Worm (Caenorhabditis elegans) whole organism, young adult: ENCODE results near the gene R04E5.7.

ENCODE experiments used
- B0019.2 ChIP-seq: fragments of 200-800 bp; sonication (Bioruptor generic); conservative IDR thresholded peaks from 2 replicates; pipeline ENCODE4 v1.3.6; 2022; ENCODE audit warnings: missing genetic modification reagents, missing genetic modification characterization, missing compliant biosample characterization
- B0261.1 ChIP-seq: sonication (generic microtip); optimal IDR thresholded peaks from 2 replicates; lab custom pipeline; 2016; ENCODE audit warnings: mild to moderate bottlenecking, missing genetic modification characterization, moderate library complexity, missing compliant biosample characterization
- D2030.7 ChIP-seq: fragments of 200-800 bp; sonication (Bioruptor generic); IDR thresholded peaks from 2 replicates; pipeline ENCODE4 v1.3.6; 2022; ENCODE audit warnings: missing genetic modification reagents, missing genetic modification characterization, missing compliant biosample characterization
- F49E8.2 ChIP-seq: sonication (generic microtip); optimal IDR thresholded peaks from 3 replicates; lab custom pipeline; 2017; ENCODE audit warnings: missing genetic modification characterization, mild to moderate bottlenecking, missing compliant biosample characterization, antibody characterized with exemption, moderate library complexity; ENCODE audit not compliant: insufficient read depth
- F57C9.4 ChIP-seq: sonication (generic microtip); optimal IDR thresholded peaks from 2 replicates; lab custom pipeline; 2017; ENCODE audit warnings: mild to moderate bottlenecking, missing genetic modification characterization, missing compliant biosample characterization
- K12H6.12 ChIP-seq: fragments of 200-800 bp; sonication (Bioruptor generic); optimal IDR thresholded peaks from 2 replicates; lab custom pipeline; 2018; ENCODE audit warnings: mild to moderate bottlenecking, missing genetic modification characterization, missing compliant biosample characterization
- T07F8.4 ChIP-seq: sonication (generic microtip); optimal IDR thresholded peaks from 2 replicates; lab custom pipeline; 2016; ENCODE audit warnings: mild to moderate bottlenecking, missing genetic modification characterization, moderate library complexity, missing compliant biosample characterization
- Y53F4B.3 ChIP-seq: fragments of 200-800 bp; sonication (Bioruptor generic); IDR thresholded peaks from 2 replicates; pipeline ENCODE4 v1.3.6; 2022; ENCODE audit warnings: missing genetic modification reagents, missing genetic modification characterization, missing compliant biosample characterization
- Y56A3A.18 ChIP-seq: fragments of 200-800 bp; sonication (Bioruptor generic); IDR thresholded peaks from 2 replicates; pipeline ENCODE4 v1.3.6; 2022; ENCODE audit warnings: missing genetic modification reagents, missing genetic modification characterization, missing compliant biosample characterization
- ZK185.1 ChIP-seq: sonication (generic microtip); optimal IDR thresholded peaks from 2 replicates; lab custom pipeline; 2016; ENCODE audit warnings: mild to moderate bottlenecking, missing genetic modification characterization, missing compliant biosample characterization; ENCODE audit not compliant: poor library complexity, severe bottlenecking
- akir-1 ChIP-seq: fragments of 200-800 bp; sonication (Bioruptor generic); optimal IDR thresholded peaks from 2 replicates; lab custom pipeline; 2018; ENCODE audit warnings: mild to moderate bottlenecking, missing genetic modification characterization, moderate library complexity, missing compliant biosample characterization
- atf-7 ChIP-seq: sonication (generic microtip); optimal IDR thresholded peaks from 2 replicates; lab custom pipeline; 2017; ENCODE audit warnings: mild to moderate bottlenecking, missing genetic modification characterization, missing compliant biosample characterization
- attf-5 ChIP-seq: fragments of 200-800 bp; sonication (Bioruptor generic); optimal IDR thresholded peaks from 2 replicates; lab custom pipeline; 2018; ENCODE audit warnings: mild to moderate bottlenecking, missing genetic modification characterization, missing compliant biosample characterization
- attf-6 ChIP-seq: fragments of 200-800 bp; sonication (Bioruptor generic); IDR thresholded peaks from 2 replicates; pipeline ENCODE4 v1.3.6; 2022; ENCODE audit warnings: missing genetic modification reagents, missing genetic modification characterization, missing compliant biosample characterization
- cebp-1 ChIP-seq, 2 experiments: fragments of 200-800 bp in 1 of 2; sonication (Bioruptor generic) in 1 of 2; sonication (generic microtip) in 1 of 2; IDR thresholded peaks in 1 of 2; optimal IDR thresholded peaks in 1 of 2; 2 replicates each; pipeline versions ENCODE4 v1.3.6 to Lab custom; 2017 to 2022; ENCODE audit warnings: missing compliant biosample characterization in 2 of 2, missing genetic modification characterization in 2 of 2, mild to moderate bottlenecking in 1 of 2, missing genetic modification reagents in 1 of 2, moderate library complexity in 1 of 2
- cebp-2 ChIP-seq: fragments of 200-800 bp; sonication (Bioruptor generic); IDR thresholded peaks from 2 replicates; pipeline ENCODE4 v1.3.6; 2022; ENCODE audit warnings: missing genetic modification characterization, missing compliant biosample characterization
- ceh-40 ChIP-seq: fragments of 200-800 bp; sonication (Bioruptor generic); IDR thresholded peaks from 2 replicates; pipeline ENCODE4 v1.3.6; 2022; ENCODE audit warnings: missing genetic modification characterization, missing compliant biosample characterization
- ceh-91 ChIP-seq: fragments of 200-800 bp; sonication (Bioruptor generic); IDR thresholded peaks from 2 replicates; pipeline ENCODE4 v1.3.6; 2022; ENCODE audit warnings: missing genetic modification reagents, missing genetic modification characterization, missing compliant biosample characterization
- die-1 ChIP-seq: sonication (generic microtip); optimal IDR thresholded peaks from 2 replicates; lab custom pipeline; 2016; ENCODE audit warnings: missing genotype, mild to moderate bottlenecking, missing genetic modification characterization, missing compliant biosample characterization
- efl-1 ChIP-seq: fragments of 150-350 bp; optimal IDR thresholded peaks from 2 replicates; lab custom pipeline; 2014; ENCODE audit warnings: missing biosample characterization, missing genetic modification reagents, missing genetic modification characterization
- egl-18 ChIP-seq: fragments of 200-800 bp; sonication (Bioruptor generic); IDR thresholded peaks from 2 replicates; pipeline ENCODE4 v1.3.6; 2022; ENCODE audit warnings: missing genetic modification reagents, missing genetic modification characterization, missing compliant biosample characterization
- egl-44 ChIP-seq: fragments of 200-800 bp; sonication (Bioruptor generic); IDR thresholded peaks from 2 replicates; pipeline ENCODE4 v1.3.6; 2022; ENCODE audit warnings: missing genetic modification reagents, missing genetic modification characterization, missing compliant biosample characterization
- ekl-4 ChIP-seq: fragments of 200-800 bp; sonication (Bioruptor generic); IDR thresholded peaks from 2 replicates; pipeline ENCODE4 v1.3.6; 2022; ENCODE audit warnings: missing genetic modification reagents, missing genetic modification characterization, missing compliant biosample characterization
- hmg-1.2 ChIP-seq: fragments of 200-800 bp; sonication (Bioruptor generic); IDR thresholded peaks from 2 replicates; pipeline ENCODE4 v1.3.6; 2022; ENCODE audit warnings: missing genetic modification reagents, missing genetic modification characterization, missing compliant biosample characterization
- hsf-1 ChIP-seq: fragments of 200-800 bp; sonication (Bioruptor generic); IDR thresholded peaks from 2 replicates; pipeline ENCODE4 v1.3.6; 2022; ENCODE audit warnings: missing genetic modification reagents, missing genetic modification characterization, missing compliant biosample characterization
- let-607 ChIP-seq, 2 experiments: fragments of 200-800 bp in 1 of 2; sonication (Bioruptor generic) in 1 of 2; sonication (generic microtip) in 1 of 2; optimal IDR thresholded peaks; 2 replicates each; lab custom pipeline; 2016 to 2018; ENCODE audit warnings: mild to moderate bottlenecking in 2 of 2, missing compliant biosample characterization in 2 of 2, missing genetic modification characterization in 2 of 2, moderate library complexity in 2 of 2, missing genotype in 1 of 2
- lin-26 ChIP-seq: fragments of 200-800 bp; sonication (Bioruptor generic); IDR thresholded peaks from 2 replicates; pipeline ENCODE4 v1.3.6; 2022; ENCODE audit warnings: missing genetic modification reagents, missing genetic modification characterization, missing compliant biosample characterization
- lin-40 ChIP-seq: sonication (generic microtip); optimal IDR thresholded peaks from 2 replicates; lab custom pipeline; 2016; ENCODE audit warnings: missing genetic modification characterization, mild to moderate bottlenecking, missing compliant biosample characterization, missing genotype, missing genetic modification reagents
- lin-54 ChIP-seq: fragments of 200-800 bp; sonication (Bioruptor generic); optimal IDR thresholded peaks from 2 replicates; lab custom pipeline; 2018; ENCODE audit warnings: mild to moderate bottlenecking, missing genetic modification characterization, missing compliant biosample characterization
- lsy-27 ChIP-seq: sonication (generic microtip); optimal IDR thresholded peaks from 2 replicates; lab custom pipeline; 2017; ENCODE audit warnings: missing genetic modification characterization, mild to moderate bottlenecking, missing compliant biosample characterization, antibody characterized with exemption, missing genotype, borderline replicate concordance; ENCODE audit not compliant: insufficient read depth
- madf-6 ChIP-seq: fragments of 200-800 bp; sonication (Bioruptor generic); IDR thresholded peaks from 2 replicates; pipeline ENCODE4 v1.3.6; 2022; ENCODE audit warnings: missing genetic modification reagents, missing genetic modification characterization, missing compliant biosample characterization
- pbrm-1 ChIP-seq: fragments of 200-800 bp; sonication (Bioruptor generic); IDR thresholded peaks from 2 replicates; pipeline ENCODE4 v1.3.6; 2022; ENCODE audit warnings: missing genetic modification reagents, missing genetic modification characterization, missing compliant biosample characterization
- rcor-1 ChIP-seq: fragments of 200-800 bp; sonication (Bioruptor generic); IDR thresholded peaks from 2 replicates; pipeline ENCODE4 v1.3.6; 2022; ENCODE audit warnings: missing genetic modification reagents, missing genetic modification characterization, missing compliant biosample characterization
- rpc-1 ChIP-seq, 2 experiments: fragments of 150-350 bp in 1 of 2; sonication (generic microtip) in 1 of 2; optimal IDR thresholded peaks; 2 replicates each; lab custom pipeline; 2014 to 2018; ENCODE audit warnings: missing biosample characterization in 1 of 2, missing genetic modification characterization in 1 of 2, missing genetic modification reagents in 1 of 2, missing genotype in 1 of 2
- snpc-1.3 ChIP-seq: sonication (generic microtip); optimal IDR thresholded peaks from 2 replicates; lab custom pipeline; 2017; ENCODE audit warnings: missing genetic modification characterization, mild to moderate bottlenecking, missing compliant biosample characterization, antibody characterized with exemption, moderate library complexity, missing genotype, missing genetic modification reagents; ENCODE audit not compliant: insufficient read depth
- snpc-3.4 ChIP-seq: sonication (generic microtip); optimal IDR thresholded peaks from 2 replicates; lab custom pipeline; 2017; ENCODE audit warnings: missing genetic modification characterization, mild to moderate bottlenecking, missing compliant biosample characterization, antibody characterized with exemption, moderate library complexity, missing genotype, missing genetic modification reagents
- tbp1 ChIP-seq: fragments of 200-800 bp; sonication (Bioruptor generic); optimal IDR thresholded peaks from 2 replicates; lab custom pipeline; 2018; ENCODE audit warnings: mild to moderate bottlenecking, missing genetic modification characterization, missing compliant biosample characterization
- tbx-9 ChIP-seq: sonication (generic microtip); optimal IDR thresholded peaks from 2 replicates; lab custom pipeline; 2016; ENCODE audit warnings: borderline replicate concordance, missing genetic modification characterization, inconsistent platforms, missing compliant biosample characterization
- ztf-18 ChIP-seq: sonication (generic microtip); optimal IDR thresholded peaks from 2 replicates; lab custom pipeline; 2016; ENCODE audit warnings: missing genotype, mild to moderate bottlenecking, missing genetic modification characterization, missing compliant biosample characterization

The R04E5.7 gene

DNA sequence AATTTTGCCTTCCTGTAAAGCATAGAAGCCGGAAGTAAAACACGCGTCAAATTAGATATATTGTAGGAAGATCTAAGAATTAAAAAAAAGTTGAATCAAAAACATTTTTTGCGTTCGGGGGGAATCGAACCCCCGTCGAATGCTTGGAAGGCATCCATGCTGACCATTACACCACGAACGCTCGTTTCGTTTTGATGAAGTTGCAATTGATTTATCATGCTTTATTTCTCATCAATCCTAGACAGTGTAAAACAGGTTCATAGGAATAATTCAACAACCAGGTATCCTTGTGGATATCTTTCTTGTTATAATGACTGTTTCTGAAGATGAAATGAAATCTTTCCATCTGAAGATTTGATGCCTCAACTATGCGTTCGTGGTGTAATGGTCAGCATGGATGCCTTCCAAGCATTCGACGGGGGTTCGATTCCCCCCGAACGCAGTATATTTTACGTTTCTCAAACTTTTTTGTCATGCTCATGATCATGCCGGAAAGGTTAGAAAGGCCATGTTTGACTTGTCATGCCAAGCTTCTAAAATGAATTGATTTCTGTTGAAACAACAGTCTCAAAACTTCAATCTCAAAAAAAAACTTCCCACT lies 22.9 kb upstream of the R04E5.7 start (continued):
- peak; percentile 54 for TF ChIP-seq lin-40 (tag; lab: Kevin White, UChicago)
- TF ChIP-seq lin-54 (GFP tag; lab: Kevin White, UChicago): no peak
- TF ChIP-seq Y53F4B.3 (GFP tag; lab: Robert Waterston, UW): no peak
- TF ChIP-seq ceh-91 (GFP tag; lab: Robert Waterston, UW): no peak
- peak; percentile 43 for TF ChIP-seq snpc-3.4 (tag; lab: Kevin White, UChicago)
- peak; percentile 77; the same call in 1 of the 2 replicates for TF ChIP-seq Y56A3A.18 (GFP tag; lab: Robert Waterston, UW)
- no peak for TF ChIP-seq F57C9.4
- no peak for TF ChIP-seq egl-18
- no peak for TF ChIP-seq efl-1 (GFP tag; lab: Kevin White, UChicago)
- no peak for TF ChIP-seq cebp-2 (GFP tag; lab: Robert Waterston, UW)
- TF ChIP-seq pbrm-1: 0 out of 2 replicates have a peak, but pooled peaks have one; percentile 52
- TF ChIP-seq lin-26 (GFP tag; lab: Robert Waterston, UW): peak; percentile 89
- TF ChIP-seq ztf-18 (tag; lab: Kevin White, UChicago): peak; percentile 49
- TF ChIP-seq atf-7 (tag; lab: Kevin White, UChicago): peak; percentile 19
- no peak for TF ChIP-seq B0019.2 (GFP tag; lab: Robert Waterston, UW)
- TF ChIP-seq lsy-27 (tag; lab: Kevin White, UChicago): peak; percentile 59
- TF ChIP-seq ekl-4: no peak
- peak in 1 of 2 experiments; percentile 43 for TF ChIP-seq let-607 (tag; optimal IDR thresholded peaks at IDR 0.05; lab: Kevin White, UChicago)
- no peak for TF ChIP-seq F49E8.2 (tag; lab: Kevin White, UChicago)
- peak; percentile 75 for TF ChIP-seq B0261.1 (tag; lab: Kevin White, UChicago)
- no peak for TF ChIP-seq cebp-1 (GFP tag; IDR thresholded peaks at IDR 0.05; lab: Robert Waterston, UW)
- peak; percentile 29 for TF ChIP-seq cebp-1 (tag; optimal IDR thresholded peaks at IDR 0.05; lab: Kevin White, UChicago)
- peak; percentile 87 for TF ChIP-seq tbp1

ce11 chrX:8818438-8818837 lies 21.4 kb upstream of the R04E5.7 start:
- TF ChIP-seq D2030.7 (GFP tag; lab: Robert Waterston, UW) (peak; percentile 87), Y56A3A.18 (GFP tag; lab: Robert Waterston, UW) (peak; percentile 56; the same call in 1 of the 2 replicates), hmg-1.2 (GFP tag; lab: Robert Waterston, UW) (peak; percentile 51), Y53F4B.3 (GFP tag; lab: Robert Waterston, UW) (0 out of 2 replicates have a peak, but pooled peaks have one; percentile 17), tbp1 (peak; percentile 81), attf-6 (GFP tag; lab: Robert Waterston, UW) (0 out of 2 replicates have a peak, but pooled peaks have one; percentile 31), pbrm-1 (peak; percentile 63), rcor-1 (GFP tag; lab: Robert Waterston, UW) (peak; percentile 76), snpc-1.3 (peak; percentile 6), rpc-1 (optimal IDR thresholded peaks at IDR 0.05; lab: Kevin White, UChicago) (peak; percentile 53), rpc-1 (tag; optimal IDR thresholded peaks at IDR 0.05; lab: Kevin White, UChicago) (peak; percentile 72), lin-26 (GFP tag; lab: Robert Waterston, UW) (peak; percentile 47), egl-44 (GFP tag; lab: Robert Waterston, UW) (0 out of 2 replicates have a peak, but pooled peaks have one; percentile 14)

DNA sequence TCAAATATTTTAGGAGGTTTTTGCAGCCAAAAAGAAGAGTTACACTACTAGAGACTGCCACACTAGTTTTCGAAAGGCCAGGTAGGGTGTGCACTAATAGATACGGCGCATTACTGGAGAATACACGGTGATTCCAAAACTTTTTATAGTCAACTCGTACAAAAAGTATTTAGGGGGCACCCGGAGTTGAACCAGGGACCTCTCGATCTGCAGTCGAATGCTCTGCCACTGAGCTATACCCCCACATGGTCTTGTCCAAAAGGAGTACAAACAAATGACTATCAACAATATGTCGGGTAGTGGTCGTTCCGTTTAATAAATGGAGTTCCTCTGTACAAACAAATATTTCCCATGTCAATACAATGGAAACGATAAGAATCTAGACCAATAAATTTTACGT lies 20.9 kb upstream of the R04E5.7 start:
- TF ChIP-seq die-1: peak; percentile 32
- TF ChIP-seq akir-1: no peak
- peak; percentile 29 for TF ChIP-seq snpc-3.4 (tag; lab: Kevin White, UChicago)
- TF ChIP-seq hmg-1.2 (GFP tag; lab: Robert Waterston, UW): peak; percentile 43; the same call in 1 of the 2 replicates
- TF ChIP-seq snpc-1.3: peak; percentile 13
- TF ChIP-seq F57C9.4: no peak
- peak; percentile 6 for TF ChIP-seq attf-5 (GFP tag; lab: Kevin White, UChicago)
- TF ChIP-seq let-607 (tag; optimal IDR thresholded peaks at IDR 0.05; lab: Kevin White, UChicago): peak in 1 of 2 experiments; percentile 10
- TF ChIP-seq pbrm-1: peak; percentile 32; the same call in 1 of the 2 replicates
- TF ChIP-seq Y56A3A.18 (GFP tag; lab: Robert Waterston, UW): 0 out of 2 replicates have a peak, but pooled peaks have one; percentile 20
- TF ChIP-seq T07F8.4 (tag; lab: Kevin White, UChicago): peak; percentile 4
- TF ChIP-seq lin-54 (GFP tag; lab: Kevin White, UChicago): peak; percentile 1
- TF ChIP-seq madf-6 (GFP tag; lab: Robert Waterston, UW): no peak
- no peak for TF ChIP-seq K12H6.12 (tag; lab: Kevin White, UChicago)
- peak; percentile 84 for TF ChIP-seq lin-26 (GFP tag; lab: Robert Waterston, UW)
- 0 out of 2 replicates have a peak, but pooled peaks have one; percentile 10 for TF ChIP-seq hsf-1
- 0 out of 2 replicates have a peak, but pooled peaks have one; percentile 51 for TF ChIP-seq ceh-40 (GFP tag; lab: Robert Waterston, UW)
- TF ChIP-seq D2030.7 (GFP tag; lab: Robert Waterston, UW): peak; percentile 31; the same call in 1 of the 2 replicates
- peak; percentile 42 for TF ChIP-seq ZK185.1 (tag; lab: Kevin White, UChicago)
- no peak for TF ChIP-seq tbx-9 (tag; lab: Kevin White, UChicago)
- peak; percentile 81 for TF ChIP-seq tbp1
